Worm (Caenorhabditis elegans): ENCODE measurements around the gene C50D2.1.

DNA sequence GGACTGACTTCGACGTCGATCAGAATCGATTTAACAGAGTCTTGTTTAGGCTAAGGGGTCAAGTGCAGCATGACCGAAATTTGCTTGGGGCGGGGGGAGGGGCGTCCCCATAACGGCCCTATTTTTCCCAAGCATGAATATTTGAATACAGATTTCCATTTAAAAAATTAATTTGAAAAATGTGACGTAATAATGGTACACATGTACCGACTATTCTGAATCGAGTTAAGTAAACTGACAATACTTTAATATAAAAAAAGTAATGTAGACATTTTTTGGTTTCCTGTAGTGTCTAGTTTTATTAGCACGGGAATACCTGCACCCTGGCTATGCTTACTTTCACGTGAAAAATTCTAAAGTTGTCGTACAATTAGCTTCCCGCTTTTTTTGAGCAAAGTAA, 24.6 kb upstream of the C50D2.1 start:
- TF ChIP-seq W03F9.2 (tag; optimal IDR thresholded peaks at IDR 0.05) (no peak), him-1 (tag; optimal IDR thresholded peaks at IDR 0.05) (no peak)

All from whole organism, L4/young adult.